Worm (Caenorhabditis elegans) whole organism, late embryonic: ENCODE results near the gene F13A2.4.
A peak's percentile ranks its signal among the peaks of the same experiment; 100 is the strongest.

Source experiments
- K02D7.2 ChIP-seq: sonication (generic microtip); optimal IDR thresholded peaks from 2 replicates; lab custom pipeline; 2017; ENCODE audit warnings: mild to moderate bottlenecking, missing genetic modification characterization, missing compliant biosample characterization
- Y22D7AL.16 ChIP-seq: sonication (generic microtip); optimal IDR thresholded peaks from 2 replicates; lab custom pipeline; 2016; ENCODE audit warnings: missing genetic modification characterization, missing compliant biosample characterization
- ceh-14 ChIP-seq: sonication (generic microtip); optimal IDR thresholded peaks from 2 replicates; lab custom pipeline; 2016; ENCODE audit warnings: missing genotype, missing genetic modification characterization, missing compliant biosample characterization
- ceh-18 ChIP-seq: sonication (generic microtip); optimal IDR thresholded peaks from 2 replicates; lab custom pipeline; 2016; ENCODE audit warnings: missing genetic modification characterization, missing compliant biosample characterization
- ceh-31 ChIP-seq: sonication (generic microtip); optimal IDR thresholded peaks from 2 replicates; lab custom pipeline; 2016; ENCODE audit warnings: missing genetic modification characterization, missing compliant biosample characterization
- ceh-34 ChIP-seq: sonication (generic microtip); optimal IDR thresholded peaks from 2 replicates; lab custom pipeline; 2016; ENCODE audit warnings: mild to moderate bottlenecking, missing genetic modification characterization, missing compliant biosample characterization
- ets-4 ChIP-seq: sonication (generic microtip); optimal IDR thresholded peaks from 2 replicates; lab custom pipeline; 2016; ENCODE audit warnings: missing genetic modification characterization, missing compliant biosample characterization
- fkh-10 ChIP-seq: fragments of 150-350 bp; optimal IDR thresholded peaks from 2 replicates; lab custom pipeline; 2014; ENCODE audit warnings: missing biosample characterization, missing genetic modification reagents, missing genetic modification characterization
- hlh-15 ChIP-seq: sonication (generic microtip); optimal IDR thresholded peaks from 2 replicates; lab custom pipeline; 2016; ENCODE audit warnings: missing genetic modification characterization, missing compliant biosample characterization
- hlh-30 ChIP-seq: sonication (generic microtip); optimal IDR thresholded peaks from 2 replicates; lab custom pipeline; 2017; ENCODE audit warnings: antibody characterized with exemption, missing genetic modification characterization, missing compliant biosample characterization; ENCODE audit not compliant: insufficient read depth
- hlh-8 ChIP-seq: sonication (generic microtip); optimal IDR thresholded peaks from 2 replicates; lab custom pipeline; 2016; ENCODE audit warnings: missing genotype, missing genetic modification characterization, missing compliant biosample characterization
- lim-6 ChIP-seq: sonication (generic microtip); optimal IDR thresholded peaks from 2 replicates; lab custom pipeline; 2016; ENCODE audit warnings: missing genetic modification characterization, missing compliant biosample characterization
- nhr-11 ChIP-seq: fragments of 150-350 bp; optimal IDR thresholded peaks from 2 replicates; lab custom pipeline; 2014; ENCODE audit warnings: missing biosample characterization, missing genetic modification characterization
- pha-4 ChIP-seq: fragments of 150-350 bp; optimal IDR thresholded peaks from 2 replicates; lab custom pipeline; 2018; ENCODE audit warnings: missing biosample characterization, missing genetic modification reagents, missing genetic modification characterization
- sdc-2 ChIP-seq: sonication (generic microtip); optimal IDR thresholded peaks from 2 replicates; lab custom pipeline; 2016; ENCODE audit warnings: missing genotype, missing genetic modification characterization, missing compliant biosample characterization
- unc-42 ChIP-seq: sonication (generic microtip); optimal IDR thresholded peaks from 2 replicates; lab custom pipeline; 2016; ENCODE audit warnings: missing genotype, missing genetic modification characterization, missing compliant biosample characterization

Gene F13A2.4

DNA sequence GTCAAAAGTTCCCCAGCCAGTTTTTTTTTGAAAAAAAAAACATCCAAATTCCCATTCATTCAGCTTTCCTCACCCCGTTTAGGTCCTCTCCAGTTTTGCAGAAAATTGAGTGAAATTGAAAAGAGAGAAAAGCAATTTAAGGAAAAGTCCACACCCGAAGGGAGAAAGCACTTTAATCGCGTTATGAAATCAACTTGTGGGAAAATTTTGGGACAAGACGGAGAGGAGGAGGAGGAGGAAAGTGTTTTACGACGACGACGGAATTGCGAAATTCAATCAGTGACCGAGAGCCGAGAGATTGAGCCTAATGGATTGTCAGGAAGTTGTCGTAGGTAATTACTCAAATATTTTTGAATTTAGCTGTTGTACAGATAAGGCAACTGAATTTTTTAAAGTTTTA lies 42.6 kb downstream of the F13A2.4 start:
- TF ChIP-seq hlh-8 (tag; lab: Kevin White, UChicago) = no peak
- TF ChIP-seq lim-6 (tag; lab: Kevin White, UChicago) = no peak
- TF ChIP-seq K02D7.2 (tag; lab: Kevin White, UChicago) = no peak
- no peak for TF ChIP-seq ets-4 (tag; lab: Kevin White, UChicago)
- TF ChIP-seq hlh-15 = no peak
- peak; percentile 75 for TF ChIP-seq ceh-14 (tag; lab: Kevin White, UChicago)
- no peak for TF ChIP-seq fkh-10 (GFP tag; lab: Kevin White, UChicago)
- TF ChIP-seq unc-42 (tag; lab: Kevin White, UChicago) = peak; percentile 99
- TF ChIP-seq ceh-18 (tag; lab: Kevin White, UChicago) = no peak
- TF ChIP-seq ceh-31 (tag; lab: Kevin White, UChicago) = peak; percentile 61
- no peak for TF ChIP-seq Y22D7AL.16
- TF ChIP-seq hlh-30 (tag; lab: Kevin White, UChicago) = no peak
- no peak for TF ChIP-seq ceh-34
- no peak for TF ChIP-seq sdc-2
- no peak for TF ChIP-seq nhr-11 (tag; lab: Kevin White, UChicago)

DNA sequence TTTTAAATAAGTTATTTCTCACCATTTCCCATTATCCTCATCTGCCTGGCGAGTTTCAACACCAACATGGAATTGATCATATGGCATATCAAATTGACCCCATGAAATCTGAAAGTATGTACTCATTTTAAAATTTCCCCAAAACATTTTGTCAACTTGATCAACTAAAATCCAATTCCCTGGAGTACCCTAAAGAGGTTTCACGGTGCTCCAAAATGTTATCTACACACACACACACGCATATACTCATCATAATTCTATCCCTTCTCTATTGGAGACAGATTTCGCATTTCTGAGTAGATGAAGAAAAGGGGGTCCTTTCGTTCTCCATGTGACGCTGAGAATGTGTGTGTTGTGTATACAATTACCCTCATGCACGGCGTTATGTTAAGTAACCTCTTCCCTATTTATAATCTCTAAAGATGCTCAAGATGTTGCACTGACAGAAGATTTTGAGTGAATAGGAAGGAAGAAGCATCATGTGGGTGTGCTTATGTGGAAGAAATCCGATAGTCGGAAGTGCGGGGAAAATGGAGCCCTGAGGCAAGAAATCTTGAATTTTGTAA lies 43.9 kb downstream of the F13A2.4 start:
- TF ChIP-seq pha-4 (tag; lab: Kevin White, UChicago) = no peak
- peak; percentile 85 for TF ChIP-seq unc-42 (tag; lab: Kevin White, UChicago)
- TF ChIP-seq ceh-34 = peak; percentile 59
- TF ChIP-seq lim-6 (tag; lab: Kevin White, UChicago) = no peak
